Worm (Caenorhabditis elegans) whole organism, young adult: Measurements from ENCODE around the gene R13H4.6.

ENCODE experiments used
- B0019.2 ChIP-seq: fragments of 200-800 bp; sonication (Bioruptor generic); conservative IDR thresholded peaks from 2 replicates; pipeline ENCODE4 v1.3.6; 2022; ENCODE audit warnings: missing genetic modification reagents, missing genetic modification characterization, missing compliant biosample characterization
- F10E7.11 ChIP-seq: sonication (generic microtip); optimal IDR thresholded peaks from 2 replicates; lab custom pipeline; 2017; ENCODE audit warnings: mild to moderate bottlenecking, missing genetic modification characterization, moderate library complexity, missing compliant biosample characterization
- Y79H2A.3 ChIP-seq: fragments of 200-800 bp; sonication (Bioruptor generic); conservative IDR thresholded peaks from 2 replicates; pipeline ENCODE4 v1.3.6; 2022; ENCODE audit warnings: missing genetic modification reagents, missing genetic modification characterization, missing compliant biosample characterization
- ama-1 ChIP-seq, 3 experiments: fragments of 150-350 bp in 1 of 3; sonication (generic microtip) in 2 of 3; optimal IDR thresholded peaks; 2 replicates each; lab custom pipeline; 2014 to 2018; ENCODE audit warnings: missing biosample characterization in 2 of 3, missing genetic modification characterization in 2 of 3, missing genetic modification reagents in 2 of 3
- atf-7 ChIP-seq: sonication (generic microtip); optimal IDR thresholded peaks from 2 replicates; lab custom pipeline; 2017; ENCODE audit warnings: mild to moderate bottlenecking, missing genetic modification characterization, missing compliant biosample characterization
- cebp-2 ChIP-seq: fragments of 200-800 bp; sonication (Bioruptor generic); IDR thresholded peaks from 2 replicates; pipeline ENCODE4 v1.3.6; 2022; ENCODE audit warnings: missing genetic modification characterization, missing compliant biosample characterization
- let-607 ChIP-seq, 2 experiments: fragments of 200-800 bp in 1 of 2; sonication (Bioruptor generic) in 1 of 2; sonication (generic microtip) in 1 of 2; optimal IDR thresholded peaks; 2 replicates each; lab custom pipeline; 2016 to 2018; ENCODE audit warnings: mild to moderate bottlenecking in 2 of 2, missing compliant biosample characterization in 2 of 2, missing genetic modification characterization in 2 of 2, moderate library complexity in 2 of 2, missing genotype in 1 of 2
- snpc-1.1 ChIP-seq: sonication (generic microtip); optimal IDR thresholded peaks from 2 replicates; lab custom pipeline; 2017; ENCODE audit warnings: missing genetic modification characterization, mild to moderate bottlenecking, missing compliant biosample characterization, antibody characterized with exemption, moderate library complexity, missing genotype, missing genetic modification reagents; ENCODE audit not compliant: insufficient read depth
- unc-130 ChIP-seq: sonication (generic microtip); optimal IDR thresholded peaks from 2 replicates; lab custom pipeline; 2016; ENCODE audit warnings: missing genetic modification reagents, missing genetic modification characterization, missing compliant biosample characterization
- unc-62 ChIP-seq: fragments of 150-350 bp; optimal IDR thresholded peaks from 2 replicates; lab custom pipeline; 2014; ENCODE audit warnings: missing biosample characterization, missing genetic modification reagents, missing genetic modification characterization
- ztf-22 ChIP-seq: fragments of 200-800 bp; sonication (Bioruptor generic); optimal IDR thresholded peaks from 2 replicates; lab custom pipeline; 2018; ENCODE audit warnings: mild to moderate bottlenecking, missing genetic modification characterization, moderate library complexity, missing compliant biosample characterization
- ztf-26 ChIP-seq: sonication (generic microtip); optimal IDR thresholded peaks from 2 replicates; lab custom pipeline; 2017; ENCODE audit warnings: missing genetic modification characterization, missing compliant biosample characterization

DNA sequence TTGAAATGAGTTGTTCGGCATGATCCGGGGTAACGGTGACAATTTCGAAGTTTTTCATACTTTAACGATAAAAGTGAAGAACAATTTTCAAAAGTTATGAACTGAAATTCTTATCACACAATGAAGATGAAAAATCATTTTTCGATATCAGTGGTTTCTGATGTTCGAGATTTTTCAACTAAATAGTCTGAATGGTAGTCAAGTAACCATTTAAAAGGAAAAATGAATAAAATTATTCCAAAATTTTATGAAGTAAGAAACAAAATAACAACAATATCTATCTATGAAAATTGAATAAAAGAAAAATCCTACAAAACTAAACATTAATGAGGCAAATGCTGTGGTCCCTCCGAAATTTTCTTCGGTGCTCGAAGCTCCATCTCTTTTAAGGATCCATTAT is 37.3 kb upstream of the R13H4.6 start, which contains the start of gene D2023.4:
- TF ChIP-seq Y79H2A.3 (GFP tag; lab: Robert Waterston, UW) (no peak), B0019.2 (GFP tag; lab: Robert Waterston, UW) (no peak), ztf-26 (tag; lab: Kevin White, UChicago) (no peak), unc-62 (GFP tag; lab: Kevin White, UChicago) (no peak), let-607 (tag; optimal IDR thresholded peaks at IDR 0.05; lab: Kevin White, UChicago) (no peak), snpc-1.1 (tag; lab: Kevin White, UChicago) (no peak), cebp-2 (GFP tag; lab: Robert Waterston, UW) (no peak), unc-130 (no peak), atf-7 (tag; lab: Kevin White, UChicago) (no peak), ama-1 (optimal IDR thresholded peaks at IDR 0.05; lab: Kevin White, UChicago) (no peak), ama-1 (GFP tag; optimal IDR thresholded peaks at IDR 0.05; lab: Kevin White, UChicago) (no peak), ztf-22 (no peak), F10E7.11 (tag; lab: Kevin White, UChicago) (no peak)
